Fruit fly (Drosophila melanogaster): ENCODE data around the gene CG6333.

The CG6333 gene

DNA sequence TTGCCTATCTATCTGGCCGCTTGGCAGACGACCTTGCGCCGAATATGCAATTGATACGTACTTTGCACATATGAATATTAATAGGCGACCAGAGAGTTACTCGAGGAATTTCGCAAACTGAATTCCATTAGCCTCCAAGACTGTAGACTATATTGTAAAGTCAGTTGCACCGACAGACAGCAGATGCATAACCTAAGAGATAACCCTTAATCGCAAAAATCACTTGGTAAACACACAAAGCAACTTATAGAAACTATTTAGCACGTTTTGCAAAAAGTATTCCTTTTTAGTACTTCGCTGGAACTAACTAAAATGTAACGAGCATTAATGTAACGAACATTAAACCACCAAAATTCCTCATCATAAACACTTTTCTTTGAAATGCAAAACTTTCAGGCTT is at the start of gene CG6333:
Gene CG6333 (minus strand): TSS at position 101 of the 400 bp plus-strand sequence.
- no peak for TF ChIP-seq phol (tag; optimal IDR thresholded peaks at IDR 0.05)
- TF ChIP-seq sr (GFP tag; IDR thresholded peaks at IDR 0.05): no peak
- no peak for TF ChIP-seq twi (tag; optimal IDR thresholded peaks at IDR 0.05)
- no peak for TF ChIP-seq CG10321 (GFP tag; IDR thresholded peaks at IDR 0.05)
- no peak for TF ChIP-seq cato (GFP tag; optimal IDR thresholded peaks at IDR 0.05; ENCODE audit: borderline replicate concordance)

DNA sequence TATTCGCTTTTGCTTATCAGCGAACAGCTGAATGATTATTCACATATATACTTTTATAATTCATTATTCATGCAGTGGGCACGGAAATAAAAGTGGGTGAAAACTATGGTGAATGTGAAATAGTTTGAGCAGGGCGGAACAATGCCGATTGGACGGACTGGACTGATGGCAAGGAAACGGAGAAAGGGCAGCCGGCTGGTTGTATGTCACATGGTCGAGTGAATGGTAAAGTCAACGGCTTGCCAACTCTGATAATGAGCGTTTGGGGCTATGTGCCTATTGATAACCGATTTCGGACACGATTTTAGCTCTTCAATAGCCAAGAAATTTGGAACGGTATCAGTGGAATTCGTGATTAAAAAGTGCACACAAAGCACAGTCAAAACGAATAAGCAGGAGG is 49.7 kb upstream of the CG6333 start:
- TF ChIP-seq HmgZ (tag; optimal IDR thresholded peaks at IDR 0.05): no peak
- no peak for TF ChIP-seq grn (GFP tag; optimal IDR thresholded peaks at IDR 0.05)
- TF ChIP-seq CG4360 (GFP tag; IDR thresholded peaks at IDR 0.05): no peak
- TF ChIP-seq Dfd (GFP tag; optimal IDR thresholded peaks at IDR 0.05): no peak
- TF ChIP-seq CG18599 (GFP tag; optimal IDR thresholded peaks at IDR 0.05): no peak
- TF ChIP-seq CG3281 (GFP tag; optimal IDR thresholded peaks at IDR 0.05): no peak
- no peak for TF ChIP-seq her (GFP tag; optimal IDR thresholded peaks at IDR 0.05)
- peak; percentile 51 for TF ChIP-seq exex (tag; optimal IDR thresholded peaks at IDR 0.05)
- no peak for TF ChIP-seq cg (GFP tag; optimal IDR thresholded peaks at IDR 0.05)
- TF ChIP-seq CG2199 (GFP tag; IDR thresholded peaks at IDR 0.05): 0 out of 3 replicates have a peak, but pooled peaks have one; percentile 36
- TF ChIP-seq CG14441 (GFP tag; IDR thresholded peaks at IDR 0.05): 0 out of 2 replicates have a peak, but pooled peaks have one; percentile 10
- TF ChIP-seq CG12942 (GFP tag; optimal IDR thresholded peaks at IDR 0.05): no peak
- no peak for TF ChIP-seq dati (GFP tag; IDR thresholded peaks at IDR 0.05)
- TF ChIP-seq pfk (GFP tag; optimal IDR thresholded peaks at IDR 0.05): peak; percentile 86
- peak; percentile 49; the same call in 1 of the 2 replicates for TF ChIP-seq vvl (GFP tag; IDR thresholded peaks at IDR 0.05)
- TF ChIP-seq crp (GFP tag; optimal IDR thresholded peaks at IDR 0.05): no peak
- TF ChIP-seq CG8089 (GFP tag; optimal IDR thresholded peaks at IDR 0.05): no peak
- no peak for TF ChIP-seq YL-1 (GFP tag; optimal IDR thresholded peaks at IDR 0.05)
- no peak for TF ChIP-seq Hand (GFP tag; optimal IDR thresholded peaks at IDR 0.05)
- TF ChIP-seq tup (GFP tag; optimal IDR thresholded peaks at IDR 0.05): no peak
- no peak for TF ChIP-seq lmd (GFP tag; IDR thresholded peaks at IDR 0.05)
- TF ChIP-seq CG12219 (GFP tag; optimal IDR thresholded peaks at IDR 0.05): no peak

DNA sequence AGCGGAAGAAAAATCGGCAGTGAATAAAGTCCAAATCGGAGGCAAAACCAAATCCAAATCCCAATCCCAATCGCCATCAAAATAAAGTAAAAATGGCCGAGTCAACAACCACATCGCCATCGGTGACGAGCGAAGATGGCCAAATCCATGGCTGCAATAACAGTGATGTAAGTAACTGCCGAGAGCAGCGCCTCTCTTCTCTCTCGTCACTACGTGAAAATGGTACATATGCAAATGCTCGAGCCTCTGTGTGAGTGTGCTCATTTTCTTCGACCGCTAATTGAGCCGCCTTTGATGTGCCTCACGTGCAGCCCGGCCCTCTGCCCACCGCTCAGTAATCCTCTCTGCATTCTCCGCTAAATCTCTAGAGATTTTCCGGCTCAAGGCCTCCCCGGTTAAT is 48.4 kb upstream of the CG6333 start:
- TF ChIP-seq nerfin-1 (tag; optimal IDR thresholded peaks at IDR 0.05): no peak
- TF ChIP-seq crp (GFP tag; optimal IDR thresholded peaks at IDR 0.05): no peak
- no peak for TF ChIP-seq psq (GFP tag; optimal IDR thresholded peaks at IDR 0.05)
- no peak for TF ChIP-seq dmrt99B (tag; optimal IDR thresholded peaks at IDR 0.05)
- no peak for TF ChIP-seq sima (GFP tag; optimal IDR thresholded peaks at IDR 0.05)
- no peak for TF ChIP-seq en (GFP tag; optimal IDR thresholded peaks at IDR 0.05)
- no peak for TF ChIP-seq insv (GFP tag; optimal IDR thresholded peaks at IDR 0.05)
- 0 out of 3 replicates have a peak, but pooled peaks have one; percentile 5 for TF ChIP-seq Optix (GFP tag; IDR thresholded peaks at IDR 0.05)
- no peak for TF ChIP-seq lola (GFP tag; optimal IDR thresholded peaks at IDR 0.05)
- TF ChIP-seq fru (optimal IDR thresholded peaks at IDR 0.05): no peak
- no peak for TF ChIP-seq CG17912 (GFP tag; optimal IDR thresholded peaks at IDR 0.05)
- no peak for TF ChIP-seq lmd (GFP tag; IDR thresholded peaks at IDR 0.05)
- TF ChIP-seq Awh (GFP tag; IDR thresholded peaks at IDR 0.05): peak; percentile 75
- no peak for TF ChIP-seq sisA (GFP tag; IDR thresholded peaks at IDR 0.05)
- TF ChIP-seq CG14014 (GFP tag; IDR thresholded peaks at IDR 0.05): no peak
- no peak for TF ChIP-seq tgo (GFP tag; IDR thresholded peaks at IDR 0.05)
- no peak for TF ChIP-seq zfh1 (GFP tag; IDR thresholded peaks at IDR 0.05)
- no peak for TF ChIP-seq ATbp (GFP tag; optimal IDR thresholded peaks at IDR 0.05)
- no peak for TF ChIP-seq Oli (tag; optimal IDR thresholded peaks at IDR 0.05)
- TF ChIP-seq pum (GFP tag; optimal IDR thresholded peaks at IDR 0.05): no peak
- no peak for TF ChIP-seq CG11504 (tag; optimal IDR thresholded peaks at IDR 0.05)
- no peak for TF ChIP-seq Kr (GFP tag; optimal IDR thresholded peaks at IDR 0.05)
- TF ChIP-seq hkb (optimal IDR thresholded peaks at IDR 0.05): no peak
- TF ChIP-seq hkb (GFP tag; IDR thresholded peaks at IDR 0.05): no peak
- no peak for TF ChIP-seq Myb (GFP tag; optimal IDR thresholded peaks at IDR 0.05)
- TF ChIP-seq kni (GFP tag; optimal IDR thresholded peaks at IDR 0.05): no peak

All from whole organism, embryonic.